In genomic region chr3R:17042838-17043569, dm6 we compare ENCODE assay signal across 4 fruit fly cellular contexts.
TF ChIP-seq lines count a peak whose summit lies in the region.

bdwf (minus strand) TSS chr3R:17043136.
Patr-1 (plus strand) TSS chr3R:17043564.

- TF ChIP-seq CTCF in whole organism, embryonic (GFP tag; optimal IDR thresholded peaks at IDR 0.05; lab: Kevin White, UChicago) = peak; percentile 24

TF ChIP-seq in whole organism, adult, 20 proteins besides CTCF, POLR2A, EP300 and RAD21:
- TF ChIP-seq kay (GFP tag; lab: Kevin White, UChicago; ENCODE audit: borderline replicate concordance) = peak; percentile 38
- peak; percentile 17 for TF ChIP-seq Mnt (GFP tag; optimal IDR thresholded peaks at IDR 0.05; lab: Kevin White, UChicago)
- no peak for TF ChIP-seq Clk (GFP tag; optimal IDR thresholded peaks at IDR 0.05; lab: Kevin White, UChicago)
- TF ChIP-seq ovo (GFP tag; optimal IDR thresholded peaks at IDR 0.05; lab: Kevin White, UChicago) = no peak
- no peak for TF ChIP-seq CG33017 (tag; optimal IDR thresholded peaks at IDR 0.05; lab: Kevin White, UChicago)
- peak; percentile 41 for TF ChIP-seq CG1620 (GFP tag; optimal IDR thresholded peaks at IDR 0.05; lab: Kevin White, UChicago)
- TF ChIP-seq toe (GFP tag; optimal IDR thresholded peaks at IDR 0.05; lab: Kevin White, UChicago) = no peak
- no peak for TF ChIP-seq CG12768 (GFP tag; optimal IDR thresholded peaks at IDR 0.05; lab: Kevin White, UChicago)
- TF ChIP-seq pad (GFP tag; optimal IDR thresholded peaks at IDR 0.05; lab: Kevin White, UChicago) = peak; percentile 31
- TF ChIP-seq cic (GFP tag; optimal IDR thresholded peaks at IDR 0.05; lab: Kevin White, UChicago) = no peak
- TF ChIP-seq CG7101 (tag; optimal IDR thresholded peaks at IDR 0.05; lab: Kevin White, UChicago) = no peak
- TF ChIP-seq CG7045 (GFP tag; optimal IDR thresholded peaks at IDR 0.05; lab: Kevin White, UChicago) = no peak
- no peak for TF ChIP-seq cnc (optimal IDR thresholded peaks at IDR 0.05; lab: Kevin White, UChicago)
- peak; percentile 11 for TF ChIP-seq Crg-1 (GFP tag; optimal IDR thresholded peaks at IDR 0.05; lab: Kevin White, UChicago)
- peak; percentile 95 for TF ChIP-seq tj (GFP tag; optimal IDR thresholded peaks at IDR 0.05; lab: Kevin White, UChicago)
- no peak for TF ChIP-seq bab1 (GFP tag; optimal IDR thresholded peaks at IDR 0.05; lab: Kevin White, UChicago)
- peak; percentile 50 for TF ChIP-seq CG5204 (GFP tag; optimal IDR thresholded peaks at IDR 0.05; lab: Kevin White, UChicago)
- peak; percentile 38 for TF ChIP-seq CG11617 (GFP tag; optimal IDR thresholded peaks at IDR 0.05; lab: Kevin White, UChicago)
- peak; percentile 2 for TF ChIP-seq CG14711 (tag; optimal IDR thresholded peaks at IDR 0.05; lab: Kevin White, UChicago)
- no peak for TF ChIP-seq Hr96 (GFP tag; optimal IDR thresholded peaks at IDR 0.05; lab: Kevin White, UChicago)

TF ChIP-seq in whole organism, embryonic, 481 proteins besides CTCF, POLR2A, EP300 and RAD21 (continues in another document):
- TF ChIP-seq CG9609 (GFP tag; optimal IDR thresholded peaks at IDR 0.05; lab: Kevin White, UChicago) = no peak
- peak in 1 of 2 experiments; percentile 6 for TF ChIP-seq crp (GFP tag; optimal IDR thresholded peaks at IDR 0.05; lab: Kevin White, UChicago)
- peak; percentile 94 for TF ChIP-seq knrl (GFP tag; IDR thresholded peaks at IDR 0.05; lab: Robert Waterston, UW; ENCODE audit: partially characterized antibody)
- TF ChIP-seq Mes4 (GFP tag; optimal IDR thresholded peaks at IDR 0.05; lab: Kevin White, UChicago) = no peak
- TF ChIP-seq B-H1 (GFP tag; IDR thresholded peaks at IDR 0.05; lab: Robert Waterston, UW) = no peak
- TF ChIP-seq CG1602 (GFP tag; optimal IDR thresholded peaks at IDR 0.05; lab: Kevin White, UChicago) = no peak
- peak; percentile 89 for TF ChIP-seq Bgb (GFP tag; IDR thresholded peaks at IDR 0.05; lab: Robert Waterston, UW; ENCODE audit: partially characterized antibody)
- peak; percentile 63 for TF ChIP-seq CG12391 (tag; optimal IDR thresholded peaks at IDR 0.05; lab: Kevin White, UChicago)
- no peak for TF ChIP-seq vfl (GFP tag; optimal IDR thresholded peaks at IDR 0.05; lab: Kevin White, UChicago)
- TF ChIP-seq CG34224 (GFP tag; IDR thresholded peaks at IDR 0.05; lab: Robert Waterston, UW; ENCODE audit: partially characterized antibody) = peak; percentile 89
- 0 out of 3 replicates have a peak, but pooled peaks have one; percentile 36 for TF ChIP-seq CG11456 (GFP tag; IDR thresholded peaks at IDR 0.05; lab: Robert Waterston, UW)
- no peak for TF ChIP-seq schlank (tag; optimal IDR thresholded peaks at IDR 0.05; lab: Kevin White, UChicago)
- TF ChIP-seq zfh2 (GFP tag; optimal IDR thresholded peaks at IDR 0.05; lab: Kevin White, UChicago) = peak; percentile 2
- TF ChIP-seq CG2202 (tag; optimal IDR thresholded peaks at IDR 0.05; lab: Kevin White, UChicago) = no peak
- no peak for TF ChIP-seq Atf-2 (GFP tag; optimal IDR thresholded peaks at IDR 0.05; lab: Kevin White, UChicago)
- TF ChIP-seq Side (GFP tag; optimal IDR thresholded peaks at IDR 0.05; lab: Kevin White, UChicago) = no peak
- peak; percentile 39 for TF ChIP-seq CG18619 (GFP tag; optimal IDR thresholded peaks at IDR 0.05; lab: Kevin White, UChicago)
- TF ChIP-seq CkIIα-i1 (GFP tag; IDR thresholded peaks at IDR 0.05; lab: Robert Waterston, UW) = no peak
- TF ChIP-seq Nf-YC (tag; optimal IDR thresholded peaks at IDR 0.05; lab: Kevin White, UChicago) = peak; percentile 2
- TF ChIP-seq NFAT (GFP tag; IDR thresholded peaks at IDR 0.05; lab: Robert Waterston, UW) = no peak; the same call in 1 of the 2 replicates
- TF ChIP-seq CrebB (tag; optimal IDR thresholded peaks at IDR 0.05; lab: Kevin White, UChicago) = no peak
- TF ChIP-seq CG9437 (GFP tag; optimal IDR thresholded peaks at IDR 0.05; lab: Kevin White, UChicago) = peak; percentile 47
- no peak for TF ChIP-seq CG5245 (GFP tag; optimal IDR thresholded peaks at IDR 0.05; lab: Kevin White, UChicago)
- TF ChIP-seq CG9215 (GFP tag; IDR thresholded peaks at IDR 0.05; lab: Robert Waterston, UW) = no peak

TF ChIP-seq in whole organism, prepupa, 60 proteins besides CTCF, POLR2A, EP300 and RAD21:
- peak; percentile 8 for TF ChIP-seq CG31627 (GFP tag; optimal IDR thresholded peaks at IDR 0.05; lab: Kevin White, UChicago)
- peak; percentile 24 for TF ChIP-seq CG3032 (tag; optimal IDR thresholded peaks at IDR 0.05; lab: Kevin White, UChicago)
- no peak for TF ChIP-seq CG1621 (tag; optimal IDR thresholded peaks at IDR 0.05; lab: Kevin White, UChicago)
- peak; percentile 58 for TF ChIP-seq esn (GFP tag; optimal IDR thresholded peaks at IDR 0.05; lab: Kevin White, UChicago)
- peak; percentile 54 for TF ChIP-seq CG10631 (GFP tag; optimal IDR thresholded peaks at IDR 0.05; lab: Kevin White, UChicago)
- TF ChIP-seq Hr39 (GFP tag; optimal IDR thresholded peaks at IDR 0.05; lab: Kevin White, UChicago) = no peak
- TF ChIP-seq CG8319 (GFP tag; optimal IDR thresholded peaks at IDR 0.05; lab: Kevin White, UChicago) = peak; percentile 9
- TF ChIP-seq Sox14 (GFP tag; optimal IDR thresholded peaks at IDR 0.05; lab: Kevin White, UChicago) = peak; percentile 29
- peak; percentile 99 for TF ChIP-seq achi (GFP tag; optimal IDR thresholded peaks at IDR 0.05; lab: Kevin White, UChicago)
- no peak for TF ChIP-seq CG7368 (GFP tag; optimal IDR thresholded peaks at IDR 0.05; lab: Kevin White, UChicago)
- TF ChIP-seq CG6276 (GFP tag; optimal IDR thresholded peaks at IDR 0.05; lab: Kevin White, UChicago) = no peak
- TF ChIP-seq cyc (GFP tag; optimal IDR thresholded peaks at IDR 0.05; lab: Kevin White, UChicago) = peak; percentile 28
TF ChIP-seq in whole organism, prepupa: peak in this region for 8.

TF ChIP-seq in whole organism, wandering third instar larva, 38 proteins besides CTCF, POLR2A, EP300 and RAD21:
- TF ChIP-seq dsf (GFP tag; optimal IDR thresholded peaks at IDR 0.05; lab: Kevin White, UChicago; ENCODE audit: borderline replicate concordance) (peak; percentile 32), CG9705 (GFP tag; optimal IDR thresholded peaks at IDR 0.05; lab: Kevin White, UChicago) (no peak), usp (GFP tag; optimal IDR thresholded peaks at IDR 0.05; lab: Kevin White, UChicago) (no peak), N (GFP tag; optimal IDR thresholded peaks at IDR 0.05; lab: Kevin White, UChicago) (no peak), Vsx2 (GFP tag; optimal IDR thresholded peaks at IDR 0.05; lab: Kevin White, UChicago; ENCODE audit: partially characterized antibody) (no peak), Hr83 (GFP tag; optimal IDR thresholded peaks at IDR 0.05; lab: Kevin White, UChicago; ENCODE audit: poor library complexity, severe bottlenecking) (no peak), lola (GFP tag; optimal IDR thresholded peaks at IDR 0.05; lab: Kevin White, UChicago) (no peak), CG32264 (GFP tag; optimal IDR thresholded peaks at IDR 0.05; lab: Kevin White, UChicago) (no peak), Abd-B (GFP tag; optimal IDR thresholded peaks at IDR 0.05; lab: Kevin White, UChicago) (no peak), h (GFP tag; optimal IDR thresholded peaks at IDR 0.05; lab: Kevin White, UChicago) (no peak), Sp1 (GFP tag; optimal IDR thresholded peaks at IDR 0.05; lab: Kevin White, UChicago) (no peak), Hnf4 (GFP tag; optimal IDR thresholded peaks at IDR 0.05; lab: Kevin White, UChicago) (no peak), Myc (optimal IDR thresholded peaks at IDR 0.05; lab: Kevin White, UChicago) (no peak), rgr (GFP tag; optimal IDR thresholded peaks at IDR 0.05; lab: Kevin White, UChicago) (no peak), fru (GFP tag; optimal IDR thresholded peaks at IDR 0.05; lab: Kevin White, UChicago) (no peak), Dfd (GFP tag; optimal IDR thresholded peaks at IDR 0.05; lab: Kevin White, UChicago) (no peak), sv (GFP tag; optimal IDR thresholded peaks at IDR 0.05; lab: Kevin White, UChicago) (peak; percentile 25), Mio (GFP tag; optimal IDR thresholded peaks at IDR 0.05; lab: Kevin White, UChicago) (no peak), dmrt93B (GFP tag; optimal IDR thresholded peaks at IDR 0.05; lab: Kevin White, UChicago) (no peak), Jra (GFP tag; optimal IDR thresholded peaks at IDR 0.05; lab: Kevin White, UChicago) (peak; percentile 77), br (GFP tag; optimal IDR thresholded peaks at IDR 0.05; lab: Kevin White, UChicago) (no peak), OdsH (GFP tag; optimal IDR thresholded peaks at IDR 0.05; lab: Kevin White, UChicago) (peak; percentile 19), psq (GFP tag; optimal IDR thresholded peaks at IDR 0.05; lab: Kevin White, UChicago) (peak; percentile 19), woc (GFP tag; optimal IDR thresholded peaks at IDR 0.05; lab: Kevin White, UChicago) (peak; percentile 71), Dif (GFP tag; optimal IDR thresholded peaks at IDR 0.05; lab: Kevin White, UChicago; ENCODE audit: partially characterized antibody) (no peak), jim (GFP tag; optimal IDR thresholded peaks at IDR 0.05; lab: Kevin White, UChicago) (no peak), Hr78 (GFP tag; optimal IDR thresholded peaks at IDR 0.05; lab: Kevin White, UChicago) (no peak), ey (GFP tag; optimal IDR thresholded peaks at IDR 0.05; lab: Kevin White, UChicago) (no peak), brk (GFP tag; optimal IDR thresholded peaks at IDR 0.05; lab: Kevin White, UChicago) (no peak), foxo (GFP tag; optimal IDR thresholded peaks at IDR 0.05; lab: Kevin White, UChicago) (peak in 1 of 2 experiments; percentile 51), CrebA (GFP tag; optimal IDR thresholded peaks at IDR 0.05; lab: Kevin White, UChicago; ENCODE audit: borderline replicate concordance) (no peak), HLH106 (tag; optimal IDR thresholded peaks at IDR 0.05; lab: Kevin White, UChicago) (peak; percentile 26), tai (GFP tag; optimal IDR thresholded peaks at IDR 0.05; lab: Kevin White, UChicago) (no peak), GATAd (GFP tag; optimal IDR thresholded peaks at IDR 0.05; lab: Kevin White, UChicago) (no peak), dl (GFP tag; optimal IDR thresholded peaks at IDR 0.05; lab: Kevin White, UChicago; ENCODE audit: insufficient read depth in 1 of 2, partially characterized antibody in 2 of 2) (no peak), pan (optimal IDR thresholded peaks at IDR 0.05; lab: Kevin White, UChicago) (no peak), Rel (GFP tag; optimal IDR thresholded peaks at IDR 0.05; lab: Kevin White, UChicago) (no peak), Rel (tag; optimal IDR thresholded peaks at IDR 0.05; lab: Kevin White, UChicago) (no peak), sage (GFP tag; optimal IDR thresholded peaks at IDR 0.05; lab: Kevin White, UChicago) (no peak)
